Worm (Caenorhabditis elegans) whole organism, young adult: ENCODE data around the gene sfxn-5.

Experiments
- B0035.1 ChIP-seq: sonication (generic microtip); optimal IDR thresholded peaks from 2 replicates; lab custom pipeline; 2016; ENCODE audit warnings: missing genetic modification characterization, mild to moderate bottlenecking, missing compliant biosample characterization, missing genotype, missing genetic modification reagents
- B0336.3 ChIP-seq: fragments of 200-800 bp; sonication (Bioruptor generic); IDR thresholded peaks from 2 replicates; pipeline ENCODE4 v1.3.6; 2022; ENCODE audit warnings: missing genetic modification characterization, missing compliant biosample characterization
- F10E7.11 ChIP-seq: sonication (generic microtip); optimal IDR thresholded peaks from 2 replicates; lab custom pipeline; 2017; ENCODE audit warnings: mild to moderate bottlenecking, missing genetic modification characterization, moderate library complexity, missing compliant biosample characterization
- F22D6.2 ChIP-seq: sonication (generic microtip); optimal IDR thresholded peaks from 2 replicates; lab custom pipeline; 2016; ENCODE audit warnings: mild to moderate bottlenecking, missing genetic modification characterization, missing compliant biosample characterization
- F49E8.2 ChIP-seq: sonication (generic microtip); optimal IDR thresholded peaks from 3 replicates; lab custom pipeline; 2017; ENCODE audit warnings: missing genetic modification characterization, mild to moderate bottlenecking, missing compliant biosample characterization, antibody characterized with exemption, moderate library complexity; ENCODE audit not compliant: insufficient read depth
- F57A8.1 ChIP-seq: fragments of 200-800 bp; sonication (Bioruptor generic); optimal IDR thresholded peaks from 2 replicates; lab custom pipeline; 2018; ENCODE audit warnings: mild to moderate bottlenecking, missing genetic modification characterization, moderate library complexity, missing compliant biosample characterization
- K12H6.12 ChIP-seq: fragments of 200-800 bp; sonication (Bioruptor generic); optimal IDR thresholded peaks from 2 replicates; lab custom pipeline; 2018; ENCODE audit warnings: mild to moderate bottlenecking, missing genetic modification characterization, missing compliant biosample characterization
- Y53F4B.3 ChIP-seq: fragments of 200-800 bp; sonication (Bioruptor generic); IDR thresholded peaks from 2 replicates; pipeline ENCODE4 v1.3.6; 2022; ENCODE audit warnings: missing genetic modification reagents, missing genetic modification characterization, missing compliant biosample characterization
- Y53G8AR.9 ChIP-seq: fragments of 200-800 bp; sonication (Bioruptor generic); conservative IDR thresholded peaks from 2 replicates; pipeline ENCODE4 v1.3.6; 2022; ENCODE audit warnings: missing genetic modification reagents, missing genetic modification characterization, missing compliant biosample characterization
- Y56A3A.18 ChIP-seq: fragments of 200-800 bp; sonication (Bioruptor generic); IDR thresholded peaks from 2 replicates; pipeline ENCODE4 v1.3.6; 2022; ENCODE audit warnings: missing genetic modification reagents, missing genetic modification characterization, missing compliant biosample characterization
- attf-5 ChIP-seq: fragments of 200-800 bp; sonication (Bioruptor generic); optimal IDR thresholded peaks from 2 replicates; lab custom pipeline; 2018; ENCODE audit warnings: mild to moderate bottlenecking, missing genetic modification characterization, missing compliant biosample characterization
- attf-6 ChIP-seq: fragments of 200-800 bp; sonication (Bioruptor generic); IDR thresholded peaks from 2 replicates; pipeline ENCODE4 v1.3.6; 2022; ENCODE audit warnings: missing genetic modification reagents, missing genetic modification characterization, missing compliant biosample characterization
- ccch-3 ChIP-seq: fragments of 200-800 bp; sonication (Bioruptor generic); optimal IDR thresholded peaks from 2 replicates; lab custom pipeline; 2018; ENCODE audit warnings: mild to moderate bottlenecking, missing genetic modification characterization, missing compliant biosample characterization
- cebp-1 ChIP-seq, 2 experiments: fragments of 200-800 bp in 1 of 2; sonication (Bioruptor generic) in 1 of 2; sonication (generic microtip) in 1 of 2; IDR thresholded peaks in 1 of 2; optimal IDR thresholded peaks in 1 of 2; 2 replicates each; pipeline versions ENCODE4 v1.3.6 to Lab custom; 2017 to 2022; ENCODE audit warnings: missing compliant biosample characterization in 2 of 2, missing genetic modification characterization in 2 of 2, mild to moderate bottlenecking in 1 of 2, missing genetic modification reagents in 1 of 2, moderate library complexity in 1 of 2
- ceh-100 ChIP-seq: fragments of 200-800 bp; sonication (Bioruptor generic); IDR thresholded peaks from 2 replicates; pipeline ENCODE4 v1.3.6; 2022; ENCODE audit warnings: missing genetic modification reagents, missing genetic modification characterization, missing compliant biosample characterization
- ceh-27 ChIP-seq: fragments of 200-800 bp; sonication (Bioruptor generic); optimal IDR thresholded peaks from 2 replicates; lab custom pipeline; 2018; ENCODE audit warnings: mild to moderate bottlenecking, missing genetic modification characterization, moderate library complexity, missing compliant biosample characterization
- ceh-40 ChIP-seq: fragments of 200-800 bp; sonication (Bioruptor generic); IDR thresholded peaks from 2 replicates; pipeline ENCODE4 v1.3.6; 2022; ENCODE audit warnings: missing genetic modification characterization, missing compliant biosample characterization
- chd-7 ChIP-seq: sonication (generic microtip); optimal IDR thresholded peaks from 2 replicates; lab custom pipeline; 2016; ENCODE audit warnings: mild to moderate bottlenecking, missing genetic modification characterization, moderate library complexity, missing compliant biosample characterization
- dox-1 ChIP-seq: fragments of 200-800 bp; sonication (Bioruptor generic); IDR thresholded peaks from 2 replicates; pipeline ENCODE4 v1.3.6; 2022; ENCODE audit warnings: missing genetic modification reagents, missing genetic modification characterization, missing compliant biosample characterization
- dpl-1 ChIP-seq: fragments of 150-350 bp; optimal IDR thresholded peaks from 2 replicates; lab custom pipeline; 2014; ENCODE audit warnings: missing biosample characterization, missing genetic modification reagents, missing genetic modification characterization
- hlh-12 ChIP-seq: sonication (generic microtip); optimal IDR thresholded peaks from 2 replicates; lab custom pipeline; 2016; ENCODE audit warnings: missing genetic modification characterization, missing compliant biosample characterization
- hmg-1.2 ChIP-seq: fragments of 200-800 bp; sonication (Bioruptor generic); IDR thresholded peaks from 2 replicates; pipeline ENCODE4 v1.3.6; 2022; ENCODE audit warnings: missing genetic modification reagents, missing genetic modification characterization, missing compliant biosample characterization
- hmg-20 ChIP-seq: fragments of 200-800 bp; sonication (Bioruptor generic); IDR thresholded peaks from 2 replicates; pipeline ENCODE4 v1.3.6; 2022; ENCODE audit warnings: missing genetic modification reagents, missing genetic modification characterization, missing compliant biosample characterization
- hrde-1 ChIP-seq: sonication (generic microtip); optimal IDR thresholded peaks from 2 replicates; lab custom pipeline; 2016; ENCODE audit warnings: missing genetic modification characterization, mild to moderate bottlenecking, missing compliant biosample characterization, moderate library complexity, missing genotype, missing genetic modification reagents, borderline replicate concordance
- let-526 ChIP-seq: fragments of 200-800 bp; sonication (Bioruptor generic); IDR thresholded peaks from 2 replicates; pipeline ENCODE4 v1.3.6; 2022; ENCODE audit warnings: missing genetic modification reagents, missing genetic modification characterization, missing compliant biosample characterization
- let-607 ChIP-seq, 2 experiments: fragments of 200-800 bp in 1 of 2; sonication (Bioruptor generic) in 1 of 2; sonication (generic microtip) in 1 of 2; optimal IDR thresholded peaks; 2 replicates each; lab custom pipeline; 2016 to 2018; ENCODE audit warnings: mild to moderate bottlenecking in 2 of 2, missing compliant biosample characterization in 2 of 2, missing genetic modification characterization in 2 of 2, moderate library complexity in 2 of 2, missing genotype in 1 of 2
- lin-35 ChIP-seq, 3 experiments: fragments of 150-350 bp in 2 of 3; sonication (generic microtip) in 1 of 3; optimal IDR thresholded peaks; 2 replicates each; lab custom pipeline; 2014 to 2018; ENCODE audit warnings: missing biosample characterization in 3 of 3, missing genetic modification characterization in 3 of 3, missing genetic modification reagents in 3 of 3
- lsl-1 ChIP-seq: fragments of 200-800 bp; sonication (Bioruptor generic); optimal IDR thresholded peaks from 2 replicates; lab custom pipeline; 2018; ENCODE audit warnings: mild to moderate bottlenecking, missing genetic modification characterization, moderate library complexity, missing compliant biosample characterization
- mcd-1 ChIP-seq: fragments of 200-800 bp; sonication (Bioruptor generic); IDR thresholded peaks from 2 replicates; pipeline ENCODE4 v1.3.6; 2022; ENCODE audit warnings: missing genetic modification reagents, missing genetic modification characterization, missing compliant biosample characterization
- mel-28 ChIP-seq: sonication (generic microtip); optimal IDR thresholded peaks from 2 replicates; lab custom pipeline; 2016; ENCODE audit warnings: borderline replicate concordance, mild to moderate bottlenecking, missing genetic modification characterization, missing compliant biosample characterization
- nfya-1 ChIP-seq: sonication (generic microtip); optimal IDR thresholded peaks from 2 replicates; lab custom pipeline; 2017; ENCODE audit warnings: antibody characterized with exemption, missing compliant biosample characterization, missing genetic modification characterization, borderline replicate concordance; ENCODE audit not compliant: insufficient read depth
- nhr-179 ChIP-seq: sonication (generic microtip); optimal IDR thresholded peaks from 2 replicates; lab custom pipeline; 2016; ENCODE audit warnings: mild to moderate bottlenecking, missing genetic modification characterization, missing compliant biosample characterization
- nhr-80 ChIP-seq: sonication (generic microtip); optimal IDR thresholded peaks from 2 replicates; lab custom pipeline; 2016; ENCODE audit warnings: missing genetic modification characterization, missing compliant biosample characterization
- rpc-1 ChIP-seq, 2 experiments: fragments of 150-350 bp in 1 of 2; sonication (generic microtip) in 1 of 2; optimal IDR thresholded peaks; 2 replicates each; lab custom pipeline; 2014 to 2018; ENCODE audit warnings: missing biosample characterization in 1 of 2, missing genetic modification characterization in 1 of 2, missing genetic modification reagents in 1 of 2, missing genotype in 1 of 2
- sea-2 ChIP-seq: fragments of 200-800 bp; sonication (Bioruptor generic); IDR thresholded peaks from 2 replicates; pipeline ENCODE4 v1.3.6; 2022; ENCODE audit warnings: missing genetic modification characterization, missing compliant biosample characterization
- snpc-1.1 ChIP-seq: sonication (generic microtip); optimal IDR thresholded peaks from 2 replicates; lab custom pipeline; 2017; ENCODE audit warnings: missing genetic modification characterization, mild to moderate bottlenecking, missing compliant biosample characterization, antibody characterized with exemption, moderate library complexity, missing genotype, missing genetic modification reagents; ENCODE audit not compliant: insufficient read depth
- somi-1 ChIP-seq: fragments of 200-800 bp; sonication (Bioruptor generic); optimal IDR thresholded peaks from 2 replicates; lab custom pipeline; 2018; ENCODE audit warnings: mild to moderate bottlenecking, missing genetic modification characterization, missing compliant biosample characterization
- tbx-9 ChIP-seq: sonication (generic microtip); optimal IDR thresholded peaks from 2 replicates; lab custom pipeline; 2016; ENCODE audit warnings: borderline replicate concordance, missing genetic modification characterization, inconsistent platforms, missing compliant biosample characterization
- unc-130 ChIP-seq: sonication (generic microtip); optimal IDR thresholded peaks from 2 replicates; lab custom pipeline; 2016; ENCODE audit warnings: missing genetic modification reagents, missing genetic modification characterization, missing compliant biosample characterization
- ztf-25 ChIP-seq: fragments of 200-800 bp; sonication (Bioruptor generic); IDR thresholded peaks from 2 replicates; pipeline ENCODE4 v1.3.6; 2022; ENCODE audit warnings: missing genetic modification reagents, missing genetic modification characterization, missing compliant biosample characterization

Gene sfxn-5

ce11 chrII:8073222-8073621 lies 31.6 kb downstream of the sfxn-5 start, which contains the start of gene gpcp-2:
gpcp-2 (minus strand) TSS chrII:8073374.
- TF ChIP-seq attf-6 (GFP tag; lab: Robert Waterston, UW) (no peak), nhr-179 (no peak), nhr-80 (tag; lab: Kevin White, UChicago) (peak; percentile 48)

- TF ChIP-seq mel-28 (tag; lab: Kevin White, UChicago) (no peak), ztf-25 (GFP tag; lab: Robert Waterston, UW) (no peak), cebp-1 (GFP tag; IDR thresholded peaks at IDR 0.05; lab: Robert Waterston, UW) (no peak), cebp-1 (tag; optimal IDR thresholded peaks at IDR 0.05; lab: Kevin White, UChicago) (peak; percentile 34), somi-1 (GFP tag; lab: Kevin White, UChicago) (peak; percentile 50), dox-1 (GFP tag; lab: Robert Waterston, UW) (no peak), B0336.3 (GFP tag; lab: Robert Waterston, UW) (no peak), K12H6.12 (tag; lab: Kevin White, UChicago) (peak; percentile 15), snpc-1.1 (tag; lab: Kevin White, UChicago) (no peak), tbx-9 (tag; lab: Kevin White, UChicago) (no peak), attf-5 (GFP tag; lab: Kevin White, UChicago) (peak; percentile 37), nfya-1 (tag; lab: Kevin White, UChicago) (no peak), unc-130 (GFP tag; lab: Kevin White, UChicago) (no peak), ceh-40 (GFP tag; lab: Robert Waterston, UW) (no peak), attf-6 (GFP tag; lab: Robert Waterston, UW) (no peak), lin-35 (GFP tag; optimal IDR thresholded peaks at IDR 0.05; lab: Kevin White, UChicago) (peak in 1 of 3 experiments; percentile 13)
These were observed 32.9 kb downstream of the sfxn-5 start for ce11 chrII:8071801-8072544.

ce11 chrII:8071012-8071625 lies 33.7 kb downstream of the sfxn-5 start:
- TF ChIP-seq rpc-1 (optimal IDR thresholded peaks at IDR 0.05; lab: Kevin White, UChicago) (no peak), rpc-1 (tag; optimal IDR thresholded peaks at IDR 0.05; lab: Kevin White, UChicago) (no peak), cebp-1 (GFP tag; IDR thresholded peaks at IDR 0.05; lab: Robert Waterston, UW) (no peak), cebp-1 (tag; optimal IDR thresholded peaks at IDR 0.05; lab: Kevin White, UChicago) (no peak), B0035.1 (tag; lab: Kevin White, UChicago) (no peak), ceh-100 (no peak), K12H6.12 (tag; lab: Kevin White, UChicago) (no peak), hmg-20 (GFP tag; lab: Robert Waterston, UW) (no peak), let-526 (no peak), hlh-12 (no peak), sea-2 (GFP tag; lab: Robert Waterston, UW) (no peak), hmg-1.2 (no peak), chd-7 (tag; lab: Kevin White, UChicago) (no peak), F49E8.2 (tag; lab: Kevin White, UChicago) (no peak), ccch-3 (no peak)
- TF ChIP-seq, all 124 proteins: peak for 0

ce11 chrII:8065985-8066384 lies 38.9 kb downstream of the sfxn-5 start, which contains the start of gene pdha-1:
pdha-1 (plus strand) TSS chrII:8066285.
- TF ChIP-seq ceh-27 = no peak
- TF ChIP-seq F10E7.11 (tag; lab: Kevin White, UChicago) = no peak
- no peak for TF ChIP-seq F57A8.1 (GFP tag; lab: Kevin White, UChicago)
- TF ChIP-seq let-607 (tag; optimal IDR thresholded peaks at IDR 0.05; lab: Kevin White, UChicago) = peak in 1 of 2 experiments; percentile 12
- peak; percentile 32 for TF ChIP-seq hrde-1 (tag; lab: Kevin White, UChicago)
- TF ChIP-seq dpl-1 = no peak
- TF ChIP-seq Y53F4B.3 (GFP tag; lab: Robert Waterston, UW) = no peak
- no peak for TF ChIP-seq Y53G8AR.9 (GFP tag; lab: Robert Waterston, UW)
- TF ChIP-seq F22D6.2 (tag; lab: Kevin White, UChicago) = no peak
- no peak for TF ChIP-seq mcd-1 (GFP tag; lab: Robert Waterston, UW)
- peak; percentile 10 for TF ChIP-seq lsl-1 (GFP tag; lab: Kevin White, UChicago)
- peak; percentile 44; the same call in 1 of the 2 replicates for TF ChIP-seq Y56A3A.18 (GFP tag; lab: Robert Waterston, UW)
- TF ChIP-seq ztf-25 (GFP tag; lab: Robert Waterston, UW) = no peak
